Worm (Caenorhabditis elegans): ENCODE measurements around the gene cdh-8.

The cdh-8 gene

DNA sequence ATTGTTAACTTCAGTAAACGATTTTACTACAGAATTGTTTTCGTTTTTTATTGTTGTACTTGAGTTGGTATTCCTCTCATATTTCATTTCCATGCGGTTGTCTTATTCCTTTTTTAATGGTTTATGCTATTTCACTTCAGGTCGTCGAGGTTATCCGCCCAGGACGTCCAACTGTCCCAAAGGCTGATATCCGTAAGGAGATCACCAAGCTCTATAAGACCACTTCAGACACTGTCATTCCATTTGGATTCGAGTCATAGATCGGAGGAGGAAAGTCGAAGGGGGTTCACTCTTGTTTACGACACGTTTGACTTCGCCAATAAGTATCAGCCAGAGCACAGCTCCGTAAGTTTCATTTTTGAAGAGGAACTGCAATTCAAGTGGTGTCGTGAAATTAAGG, 47.0 kb downstream of the cdh-8 start, which contains the start of gene T07A9.14:
T07A9.14 (plus strand) TSS at position 124 of the 400 bp plus-strand sequence.
- no peak for TF ChIP-seq unc-120 (tag; optimal IDR thresholded peaks at IDR 0.05; ENCODE audit: poor library complexity, severe bottlenecking)
- no peak for TF ChIP-seq snpc-4 (tag; optimal IDR thresholded peaks at IDR 0.05)
- no peak for TF ChIP-seq sem-2 (GFP tag; optimal IDR thresholded peaks at IDR 0.05)
- TF ChIP-seq ham-2 (GFP tag; optimal IDR thresholded peaks at IDR 0.05) = no peak
- TF ChIP-seq elt-3 (tag; optimal IDR thresholded peaks at IDR 0.05) = no peak
- TF ChIP-seq ces-1 (GFP tag; optimal IDR thresholded peaks at IDR 0.05) = no peak
- TF ChIP-seq ztf-11 (tag; optimal IDR thresholded peaks at IDR 0.05) = no peak
- no peak for TF ChIP-seq nhr-12 (tag; optimal IDR thresholded peaks at IDR 0.05)

DNA sequence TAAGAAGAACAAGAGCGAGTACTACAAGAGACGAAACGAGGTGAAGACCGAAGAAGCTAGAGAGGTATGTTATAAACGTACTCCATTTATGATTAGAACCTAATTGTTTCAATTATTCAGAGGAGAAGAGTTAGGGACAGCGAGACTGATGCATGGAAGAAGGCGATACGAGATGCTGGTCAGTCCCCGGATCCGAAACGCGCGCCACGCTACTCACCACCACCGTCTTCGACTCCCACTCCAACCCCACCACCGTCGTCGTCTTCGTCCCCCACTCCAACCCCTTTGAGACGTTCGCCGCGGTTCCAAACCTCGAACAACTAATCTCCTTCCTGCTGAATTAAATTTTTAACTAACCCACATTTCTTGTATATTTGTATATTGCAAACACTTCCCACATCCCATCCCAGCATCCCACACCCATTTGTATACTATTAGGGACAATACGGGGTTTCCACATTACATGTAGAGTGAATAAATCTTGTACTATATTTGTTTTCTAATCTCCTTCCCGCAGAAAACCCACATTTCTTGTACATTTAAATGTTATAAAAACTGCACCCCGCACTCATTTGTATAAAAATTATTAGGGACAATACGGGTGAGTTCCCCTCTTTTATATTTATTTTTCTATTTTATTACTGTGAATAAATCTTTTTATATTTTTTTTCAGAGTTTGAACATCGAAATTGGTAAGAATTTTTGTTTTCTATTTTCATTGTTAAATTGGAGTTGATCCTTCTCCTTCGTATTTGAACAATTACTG, 47.9 kb downstream of the cdh-8 start:
- TF ChIP-seq nhr-237 (tag; optimal IDR thresholded peaks at IDR 0.05) = no peak
- TF ChIP-seq tbx-8 (GFP tag; optimal IDR thresholded peaks at IDR 0.05) = no peak
- TF ChIP-seq nhr-28 (tag; optimal IDR thresholded peaks at IDR 0.05) = no peak

DNA sequence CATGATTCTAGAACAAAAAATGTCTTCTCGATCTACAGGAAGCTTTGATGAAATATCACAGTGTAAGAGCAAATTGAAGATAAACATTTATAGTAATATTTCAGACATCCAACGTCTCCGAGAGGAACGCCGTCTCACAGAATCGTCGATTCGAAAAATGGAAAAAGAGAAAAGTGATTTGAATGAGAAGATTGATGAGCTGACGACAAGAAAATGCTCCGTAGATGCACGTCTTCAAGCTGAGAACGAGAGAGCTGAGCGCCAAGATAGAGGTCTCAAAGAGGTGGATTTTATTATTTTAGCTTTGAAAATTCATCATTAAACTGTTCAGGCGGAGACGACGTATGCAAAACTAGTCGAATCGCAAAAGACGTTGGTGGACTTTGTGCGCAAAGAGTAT, 48.5 kb downstream of the cdh-8 start, which contains the start of gene ssna-1:
ssna-1 (plus strand) TSS at position 12 of the 400 bp plus-strand sequence.
- TF ChIP-seq unc-39 (tag; optimal IDR thresholded peaks at IDR 0.05) (no peak), ceh-43 (GFP tag; optimal IDR thresholded peaks at IDR 0.05) (no peak), lsy-2 (tag; optimal IDR thresholded peaks at IDR 0.05) (no peak), zip-8 (tag; optimal IDR thresholded peaks at IDR 0.05) (no peak), sem-2 (GFP tag; optimal IDR thresholded peaks at IDR 0.05) (no peak), elt-3 (tag; optimal IDR thresholded peaks at IDR 0.05) (no peak), ceh-83 (GFP tag; optimal IDR thresholded peaks at IDR 0.05) (no peak), unc-120 (tag; optimal IDR thresholded peaks at IDR 0.05; ENCODE audit: poor library complexity, severe bottlenecking) (no peak), sptf-1 (tag; optimal IDR thresholded peaks at IDR 0.05) (no peak), ceh-39 (tag; optimal IDR thresholded peaks at IDR 0.05) (no peak), nhr-237 (tag; optimal IDR thresholded peaks at IDR 0.05) (no peak), cnd-1 (tag; optimal IDR thresholded peaks at IDR 0.05) (no peak)

DNA sequence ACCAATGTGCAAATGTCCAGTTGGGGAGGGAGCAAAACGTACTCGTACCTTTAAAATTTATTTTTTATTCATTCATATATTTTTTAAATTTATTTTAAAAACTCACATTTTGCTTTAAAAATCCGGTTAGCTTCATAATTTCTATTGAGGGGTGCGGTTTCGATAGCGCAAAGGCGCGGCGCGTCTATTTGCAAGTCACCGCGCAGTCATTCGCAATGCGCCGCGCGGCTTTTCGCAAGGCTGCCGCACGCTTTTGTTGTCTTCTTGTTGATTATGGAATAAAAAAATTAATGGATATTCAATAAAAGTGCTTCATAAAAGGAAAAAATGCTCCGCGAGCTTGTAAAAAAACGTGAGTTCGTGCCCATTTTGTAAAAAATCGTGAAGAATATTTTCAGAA, 50.7 kb downstream of the cdh-8 start, which contains the start of the genes ears-2 and uncp-18:
ears-2 (minus strand) TSS at position 190 of the 400 bp plus-strand sequence.
uncp-18 (plus strand) TSS at position 282 of the 400 bp plus-strand sequence.
- peak; percentile 58 for TF ChIP-seq nhr-2 (tag; optimal IDR thresholded peaks at IDR 0.05)
- peak; percentile 93 for TF ChIP-seq bed-3 (GFP tag; optimal IDR thresholded peaks at IDR 0.05)
- peak; percentile 96 for TF ChIP-seq mep-1 (tag; optimal IDR thresholded peaks at IDR 0.05)
- TF ChIP-seq unc-62 (GFP tag; optimal IDR thresholded peaks at IDR 0.05) = peak; percentile 42
- no peak for TF ChIP-seq zip-8 (tag; optimal IDR thresholded peaks at IDR 0.05)
- TF ChIP-seq snpc-4 (tag; optimal IDR thresholded peaks at IDR 0.05) = no peak
- peak; percentile 87 for TF ChIP-seq blmp-1 (tag; optimal IDR thresholded peaks at IDR 0.05)
- peak; percentile 99 for TF ChIP-seq mls-2 (tag; optimal IDR thresholded peaks at IDR 0.05)
- TF ChIP-seq ceh-83 (GFP tag; optimal IDR thresholded peaks at IDR 0.05) = peak; percentile 98
- TF ChIP-seq ces-1 (GFP tag; optimal IDR thresholded peaks at IDR 0.05) = peak; percentile 87
- TF ChIP-seq unc-120 (tag; optimal IDR thresholded peaks at IDR 0.05; ENCODE audit: poor library complexity, severe bottlenecking) = peak; percentile 98
- peak; percentile 99 for TF ChIP-seq sptf-1 (tag; optimal IDR thresholded peaks at IDR 0.05)
- peak; percentile 76 for TF ChIP-seq unc-39 (tag; optimal IDR thresholded peaks at IDR 0.05)
- peak; percentile 87 for TF ChIP-seq lsy-2 (tag; optimal IDR thresholded peaks at IDR 0.05)
- peak; percentile 95 for TF ChIP-seq lin-32 (GFP tag; optimal IDR thresholded peaks at IDR 0.05)
- TF ChIP-seq nhr-12 (tag; optimal IDR thresholded peaks at IDR 0.05) = peak; percentile 96
- peak; percentile 98 for TF ChIP-seq ham-2 (GFP tag; optimal IDR thresholded peaks at IDR 0.05)
- TF ChIP-seq ceh-43 (GFP tag; optimal IDR thresholded peaks at IDR 0.05) = peak; percentile 96
- peak; percentile 95 for TF ChIP-seq ztf-11 (tag; optimal IDR thresholded peaks at IDR 0.05)
- TF ChIP-seq elt-3 (tag; optimal IDR thresholded peaks at IDR 0.05) = no peak
- TF ChIP-seq elt-1 (tag; optimal IDR thresholded peaks at IDR 0.05; ENCODE audit: borderline replicate concordance, insufficient read depth) = peak; percentile 14
- peak; percentile 83 for TF ChIP-seq ceh-39 (tag; optimal IDR thresholded peaks at IDR 0.05)
- peak; percentile 98 for TF ChIP-seq M03D4.4 (tag; optimal IDR thresholded peaks at IDR 0.05)
- TF ChIP-seq sem-2 (GFP tag; optimal IDR thresholded peaks at IDR 0.05) = peak; percentile 92
- TF ChIP-seq tbx-8 (GFP tag; optimal IDR thresholded peaks at IDR 0.05) = peak; percentile 92
- TF ChIP-seq pha-4 (tag; optimal IDR thresholded peaks at IDR 0.05) = peak; percentile 98
- peak; percentile 90 for TF ChIP-seq mab-5 (tag; optimal IDR thresholded peaks at IDR 0.05)
- peak; percentile 98 for TF ChIP-seq cnd-1 (tag; optimal IDR thresholded peaks at IDR 0.05)
- peak; percentile 97 for TF ChIP-seq drap-1 (GFP tag; optimal IDR thresholded peaks at IDR 0.05)
- peak; percentile 97 for TF ChIP-seq nhr-76 (tag; optimal IDR thresholded peaks at IDR 0.05)
- TF ChIP-seq flh-1 (GFP tag; optimal IDR thresholded peaks at IDR 0.05) = peak; percentile 93
- peak; percentile 91 for TF ChIP-seq nhr-237 (tag; optimal IDR thresholded peaks at IDR 0.05)
- TF ChIP-seq nhr-28 (tag; optimal IDR thresholded peaks at IDR 0.05) = no peak
- peak; percentile 93 for TF ChIP-seq hlh-1 (tag; optimal IDR thresholded peaks at IDR 0.05)
- peak; percentile 97 for TF ChIP-seq lin-13 (tag; optimal IDR thresholded peaks at IDR 0.05)
